Fruit fly (Drosophila melanogaster) whole organism: Measurements from ENCODE around the gene Paris.

Source experiments
- CG8478 ChIP-seq: fragments of >200 bp; optimal IDR thresholded peaks from 2 replicates; lab custom pipeline; 2018; ENCODE audit warnings: inconsistent platforms
- Dll ChIP-seq: fragments of >200 bp; optimal IDR thresholded peaks from 2 replicates; lab custom pipeline; 2017
- EcR ChIP-seq, 2 experiments: fragments of >200 bp; optimal IDR thresholded peaks; 2 replicates each; lab custom pipeline; 2017; ENCODE audit warnings: missing biosample characterization in 2 of 2, missing genetic modification characterization in 2 of 2, missing genetic modification reagents in 2 of 2
- pan ChIP-seq: fragments of >200 bp; optimal IDR thresholded peaks from 2 replicates; lab custom pipeline; 2017
- psq ChIP-seq: fragments of >200 bp; optimal IDR thresholded peaks from 2 replicates; lab custom pipeline; 2017
- usp ChIP-seq: fragments of >200 bp; optimal IDR thresholded peaks from 2 replicates; lab custom pipeline; 2017; ENCODE audit warnings: missing biosample characterization, missing genetic modification characterization, mixed read lengths

Paris gene

dm6 chr2L:4463323-4463722, at the start of gene Paris, which contains the start of gene CG15443:
Paris (plus strand) TSS chr2L:4463611.
CG15443 (minus strand) TSS chr2L:4463447.
- TF ChIP-seq Dll (lab: Kevin White, UChicago) (no peak), psq (no peak), EcR (GFP tag; optimal IDR thresholded peaks at IDR 0.05; lab: Kevin White, UChicago) (no peak), CG8478 (no peak), usp (GFP tag; lab: Kevin White, UChicago) (no peak), pan (no peak)

dm6 chr2L:4414059-4414458, 49.4 kb upstream of the Paris start:
- TF ChIP-seq psq = no peak
- TF ChIP-seq usp (GFP tag; lab: Kevin White, UChicago) = no peak
- TF ChIP-seq pan = no peak
- TF ChIP-seq Dll (lab: Kevin White, UChicago) = no peak
- TF ChIP-seq CG8478 = no peak
- TF ChIP-seq EcR (GFP tag; optimal IDR thresholded peaks at IDR 0.05; lab: Kevin White, UChicago) = no peak

- no peak for TF ChIP-seq Dll (lab: Kevin White, UChicago)
- TF ChIP-seq psq = no peak
- TF ChIP-seq EcR (GFP tag; optimal IDR thresholded peaks at IDR 0.05; lab: Kevin White, UChicago) = no peak
- TF ChIP-seq usp (GFP tag; lab: Kevin White, UChicago) = no peak
- no peak for TF ChIP-seq CG8478
- TF ChIP-seq pan = no peak
Measured at dm6 chr2L:4416089-4416488, 47.3 kb upstream of the Paris start.

dm6 chr2L:4416903-4417302, 46.5 kb upstream of the Paris start:
- TF ChIP-seq Dll (lab: Kevin White, UChicago) (no peak), usp (GFP tag; lab: Kevin White, UChicago) (no peak), psq (no peak), CG8478 (no peak)

- TF ChIP-seq CG8478 = no peak
- no peak for TF ChIP-seq EcR (GFP tag; optimal IDR thresholded peaks at IDR 0.05; lab: Kevin White, UChicago)
- TF ChIP-seq Dll (lab: Kevin White, UChicago) = no peak
- TF ChIP-seq pan = no peak
- TF ChIP-seq usp (GFP tag; lab: Kevin White, UChicago) = no peak
- TF ChIP-seq psq = no peak
Measured at dm6 chr2L:4417982-4418381, 45.4 kb upstream of the Paris start.

- TF ChIP-seq CG8478 (no peak), Dll (lab: Kevin White, UChicago) (no peak), EcR (GFP tag; optimal IDR thresholded peaks at IDR 0.05; lab: Kevin White, UChicago) (no peak), pan (no peak), psq (no peak), usp (GFP tag; lab: Kevin White, UChicago) (no peak)
Measured at dm6 chr2L:4418819-4419218, 44.6 kb upstream of the Paris start.

dm6 chr2L:4422154-4422553, 41.3 kb upstream of the Paris start:
- TF ChIP-seq EcR (GFP tag; optimal IDR thresholded peaks at IDR 0.05; lab: Kevin White, UChicago) (no peak), Dll (lab: Kevin White, UChicago) (no peak), CG8478 (no peak), usp (GFP tag; lab: Kevin White, UChicago) (no peak), psq (no peak), pan (no peak)

dm6 chr2L:4433608-4434007, 29.8 kb upstream of the Paris start, which contains the start of the genes CG34177 and CG34178:
CG34177 (plus strand) TSS chr2L:4433908.
CG34178 (plus strand) TSS chr2L:4433908.
- no peak for TF ChIP-seq Dll (lab: Kevin White, UChicago)
- no peak for TF ChIP-seq CG8478
- TF ChIP-seq EcR (GFP tag; optimal IDR thresholded peaks at IDR 0.05; lab: Kevin White, UChicago) = no peak
- no peak for TF ChIP-seq usp (GFP tag; lab: Kevin White, UChicago)
- no peak for TF ChIP-seq psq
- no peak for TF ChIP-seq pan

- TF ChIP-seq CG8478 = no peak
- TF ChIP-seq EcR (GFP tag; optimal IDR thresholded peaks at IDR 0.05; lab: Kevin White, UChicago) = no peak
- TF ChIP-seq psq = no peak
- no peak for TF ChIP-seq pan
- TF ChIP-seq usp (GFP tag; lab: Kevin White, UChicago) = no peak
- TF ChIP-seq Dll (lab: Kevin White, UChicago) = no peak
Measured at dm6 chr2L:4437487-4437886, 25.9 kb upstream of the Paris start, which contains the start of gene CG43056. CG43056 (plus strand) TSS chr2L:4437787.

- TF ChIP-seq EcR (GFP tag; optimal IDR thresholded peaks at IDR 0.05; lab: Kevin White, UChicago) (no peak), psq (no peak), pan (no peak), usp (GFP tag; lab: Kevin White, UChicago) (no peak), CG8478 (no peak), Dll (lab: Kevin White, UChicago) (no peak)
Measured at dm6 chr2L:4440881-4441737, 22.3 kb upstream of the Paris start, which contains the start of gene CG15431. CG15431 (minus strand) TSS chr2L:4441282.

- TF ChIP-seq CG8478 = no peak
- no peak for TF ChIP-seq psq
- no peak for TF ChIP-seq pan
- no peak for TF ChIP-seq Dll (lab: Kevin White, UChicago)
- no peak for TF ChIP-seq EcR (GFP tag; optimal IDR thresholded peaks at IDR 0.05; lab: Kevin White, UChicago)
- no peak for TF ChIP-seq usp (GFP tag; lab: Kevin White, UChicago)
Measured at dm6 chr2L:4442010-4442587, 21.3 kb upstream of the Paris start, which contains the start of the genes Sfp24F and CG15432. Sfp24F (minus strand) TSS chr2L:4442060. CG15432 (plus strand) TSS chr2L:4442320.

- TF ChIP-seq EcR (GFP tag; optimal IDR thresholded peaks at IDR 0.05; lab: Kevin White, UChicago) (no peak), CG8478 (no peak), pan (no peak), usp (GFP tag; lab: Kevin White, UChicago) (no peak), Dll (lab: Kevin White, UChicago) (no peak), psq (no peak)
Measured at dm6 chr2L:4444457-4444856, 19.0 kb upstream of the Paris start, which contains the start of the genes morgue and Elp3. morgue (minus strand) TSS chr2L:4444680. Elp3 (plus strand) TSS chr2L:4444732.
